Worm (Caenorhabditis elegans) whole organism, dauer: ENCODE data around the gene H04D03.4.
"Not testable (repeated sequence)": the region's sequence is repeated elsewhere in the genome, so short reads cannot be mapped to it uniquely, and the experiment has no call there.

Experiments used
- unc-62 ChIP-seq: sonication (generic microtip); optimal IDR thresholded peaks from 2 replicates; lab custom pipeline; 2017; ENCODE audit warnings: missing biosample characterization, missing genetic modification reagents, missing genetic modification characterization

Gene H04D03.4

ce11 chrIII:10442355-10443140 lies 8.4 kb downstream of the H04D03.4 start, which contains the start of the genes H04D03.2 and ecps-2:
TSS of gene H04D03.2 (minus strand) at chrIII:10442405.
TSS of gene ecps-2 (plus strand) at chrIII:10443090.
- no peak for TF ChIP-seq unc-62

- TF ChIP-seq unc-62, result not testable (repeated sequence)
Observed at ce11 chrIII:10438780-10439179, 12.1 kb downstream of the H04D03.4 start, which contains the start of gene H04D03.6. TSS of gene H04D03.6 (minus strand) at chrIII:10438880.

ce11 chrIII:10435938-10436842 lies 14.7 kb downstream of the H04D03.4 start, which contains the start of the genes smrd-1 and enu-3.1:
TSS of gene smrd-1 (minus strand) at chrIII:10435988.
TSS of gene enu-3.1 (plus strand) at chrIII:10436276.
- TF ChIP-seq unc-62, result not testable (repeated sequence)

ce11 chrIII:10432104-10432503 lies 18.8 kb downstream of the H04D03.4 start:
- TF ChIP-seq unc-62, result no peak

- no peak for TF ChIP-seq unc-62
Observed at ce11 chrIII:10427882-10428281, 23.0 kb downstream of the H04D03.4 start, which contains the start of gene prp-3. TSS of gene prp-3 (minus strand) at chrIII:10427982.

ce11 chrIII:10423906-10424305 lies 27.0 kb downstream of the H04D03.4 start, which contains the start of gene M03C11.6:
TSS of gene M03C11.6 (minus strand) at chrIII:10424006.
- TF ChIP-seq unc-62, result no peak

ce11 chrIII:10421680-10422079 lies 29.2 kb downstream of the H04D03.4 start:
- TF ChIP-seq unc-62, result no peak

- no peak for TF ChIP-seq unc-62
Observed at ce11 chrIII:10415822-10416221, 35.1 kb downstream of the H04D03.4 start, which contains the start of gene ymel-1. TSS of gene ymel-1 (plus strand) at chrIII:10416139.

ce11 chrIII:10407198-10407663 lies 43.7 kb downstream of the H04D03.4 start, which contains the start of gene hat-1:
TSS of gene hat-1 (minus strand) at chrIII:10407248.
- no peak for TF ChIP-seq unc-62

- TF ChIP-seq unc-62, result no peak
Observed at ce11 chrIII:10404918-10405317, 46.0 kb downstream of the H04D03.4 start, which contains the start of the genes M03C11.3 and chl-1. TSS of gene M03C11.3 (plus strand) at chrIII:10405070. TSS of gene chl-1 (minus strand) at chrIII:10405240.

- TF ChIP-seq unc-62, result no peak
Observed at ce11 chrIII:10398919-10399318, 52.0 kb downstream of the H04D03.4 start.

- no peak for TF ChIP-seq unc-62
Observed at ce11 chrIII:10396891-10397502, 53.9 kb downstream of the H04D03.4 start.
